Worm (Caenorhabditis elegans) whole organism, mixed stage, embryonic: Measurements from ENCODE around the gene F35F10.14.

Source experiments
- bed-3 ChIP-seq: fragments of 200-800 bp; sonication (Bioruptor generic); optimal IDR thresholded peaks from 3 replicates; lab custom pipeline; 2018; ENCODE audit warnings: mild to moderate bottlenecking, missing genetic modification characterization, moderate library complexity, missing compliant biosample characterization
- blmp-1 ChIP-seq: fragments of 150-350 bp; optimal IDR thresholded peaks from 2 replicates; lab custom pipeline; 2014; ENCODE audit warnings: missing biosample characterization, missing genetic modification characterization
- ceh-39 ChIP-seq: fragments of 150-350 bp; optimal IDR thresholded peaks from 2 replicates; lab custom pipeline; 2014; ENCODE audit warnings: missing biosample characterization, missing genetic modification characterization
- ceh-43 ChIP-seq: fragments of 200-800 bp; sonication (Bioruptor generic); optimal IDR thresholded peaks from 2 replicates; lab custom pipeline; 2018; ENCODE audit warnings: mild to moderate bottlenecking, missing genetic modification characterization, moderate library complexity, missing compliant biosample characterization
- ceh-83 ChIP-seq: fragments of 200-800 bp; sonication (Bioruptor generic); optimal IDR thresholded peaks from 2 replicates; lab custom pipeline; 2018; ENCODE audit warnings: mild to moderate bottlenecking, missing genetic modification characterization, missing compliant biosample characterization
- ces-1 ChIP-seq: fragments of 150-350 bp; optimal IDR thresholded peaks from 2 replicates; lab custom pipeline; 2014; ENCODE audit warnings: missing biosample characterization, missing genetic modification reagents, missing genetic modification characterization
- cnd-1 ChIP-seq: fragments of 200-800 bp; sonication (Bioruptor generic); optimal IDR thresholded peaks from 2 replicates; lab custom pipeline; 2018; ENCODE audit warnings: mild to moderate bottlenecking, missing genetic modification characterization, missing compliant biosample characterization
- drap-1 ChIP-seq: fragments of 200-800 bp; sonication (Bioruptor generic); optimal IDR thresholded peaks from 3 replicates; lab custom pipeline; 2018; ENCODE audit warnings: mild to moderate bottlenecking, missing genetic modification characterization, missing compliant biosample characterization
- elt-1 ChIP-seq: sonication (generic microtip); optimal IDR thresholded peaks from 2 replicates; lab custom pipeline; 2017; ENCODE audit warnings: missing genetic modification characterization, mild to moderate bottlenecking, missing compliant biosample characterization, antibody characterized with exemption, moderate library complexity, borderline replicate concordance; ENCODE audit not compliant: insufficient read depth
- elt-3 ChIP-seq: fragments of 150-350 bp; optimal IDR thresholded peaks from 2 replicates; lab custom pipeline; 2014; ENCODE audit warnings: missing biosample characterization, missing genetic modification characterization
- ham-2 ChIP-seq: fragments of 200-800 bp; sonication (Bioruptor generic); optimal IDR thresholded peaks from 2 replicates; lab custom pipeline; 2018; ENCODE audit warnings: mild to moderate bottlenecking, missing genetic modification characterization, missing compliant biosample characterization
- hlh-1 ChIP-seq: fragments of 150-350 bp; optimal IDR thresholded peaks from 2 replicates; lab custom pipeline; 2014; ENCODE audit warnings: missing biosample characterization, missing genetic modification reagents, missing genetic modification characterization
- lin-13 ChIP-seq: fragments of 150-350 bp; optimal IDR thresholded peaks from 2 replicates; lab custom pipeline; 2014; ENCODE audit warnings: missing biosample characterization, missing genetic modification characterization
- lsy-2 ChIP-seq: fragments of 150-350 bp; optimal IDR thresholded peaks from 2 replicates; lab custom pipeline; 2014; ENCODE audit warnings: missing biosample characterization, missing genetic modification characterization
- mls-2 ChIP-seq: sonication (generic microtip); optimal IDR thresholded peaks from 2 replicates; lab custom pipeline; 2016; ENCODE audit warnings: mild to moderate bottlenecking, missing genetic modification characterization, moderate library complexity, missing compliant biosample characterization
- nhr-12 ChIP-seq: fragments of 150-350 bp; optimal IDR thresholded peaks from 2 replicates; lab custom pipeline; 2014; ENCODE audit warnings: missing biosample characterization, missing genetic modification characterization
- nhr-2 ChIP-seq: fragments of 150-350 bp; optimal IDR thresholded peaks from 2 replicates; lab custom pipeline; 2014; ENCODE audit warnings: missing biosample characterization, missing genetic modification characterization
- nhr-237 ChIP-seq: fragments of 150-350 bp; optimal IDR thresholded peaks from 2 replicates; lab custom pipeline; 2014; ENCODE audit warnings: missing biosample characterization, missing genetic modification characterization
- nhr-28 ChIP-seq: fragments of 150-350 bp; optimal IDR thresholded peaks from 2 replicates; lab custom pipeline; 2014; ENCODE audit warnings: missing biosample characterization, missing genetic modification characterization
- nhr-76 ChIP-seq: sonication (generic microtip); optimal IDR thresholded peaks from 2 replicates; lab custom pipeline; 2017; ENCODE audit warnings: missing biosample characterization, missing genetic modification characterization
- pha-4 ChIP-seq: fragments of 150-350 bp; optimal IDR thresholded peaks from 2 replicates; lab custom pipeline; 2018; ENCODE audit warnings: missing biosample characterization, missing genetic modification reagents, missing genetic modification characterization
- sem-2 ChIP-seq: fragments of 200-800 bp; sonication (Bioruptor generic); optimal IDR thresholded peaks from 2 replicates; lab custom pipeline; 2018; ENCODE audit warnings: mild to moderate bottlenecking, missing genetic modification characterization, missing compliant biosample characterization
- snpc-4 ChIP-seq: fragments of 150-350 bp; optimal IDR thresholded peaks from 2 replicates; lab custom pipeline; 2014; ENCODE audit warnings: missing biosample characterization, missing genetic modification characterization
- sptf-1 ChIP-seq: sonication (generic microtip); optimal IDR thresholded peaks from 2 replicates; lab custom pipeline; 2017; ENCODE audit warnings: mild to moderate bottlenecking, missing genetic modification characterization, moderate library complexity, missing compliant biosample characterization
- unc-120 ChIP-seq: sonication (generic microtip); optimal IDR thresholded peaks from 2 replicates; lab custom pipeline; 2017; ENCODE audit warnings: missing genetic modification characterization, missing compliant biosample characterization; ENCODE audit not compliant: poor library complexity, severe bottlenecking
- unc-39 ChIP-seq: fragments of 150-350 bp; optimal IDR thresholded peaks from 2 replicates; lab custom pipeline; 2014; ENCODE audit warnings: missing biosample characterization, missing genetic modification characterization
- unc-62 ChIP-seq: fragments of 150-350 bp; optimal IDR thresholded peaks from 2 replicates; lab custom pipeline; 2014; ENCODE audit warnings: missing biosample characterization, missing genetic modification reagents, missing genetic modification characterization
- zip-8 ChIP-seq: fragments of 150-350 bp; optimal IDR thresholded peaks from 2 replicates; lab custom pipeline; 2014; ENCODE audit warnings: missing biosample characterization, missing genetic modification characterization
- ztf-11 ChIP-seq: fragments of 150-350 bp; optimal IDR thresholded peaks from 2 replicates; lab custom pipeline; 2014; ENCODE audit warnings: missing biosample characterization, missing genetic modification characterization

The F35F10.14 gene

DNA sequence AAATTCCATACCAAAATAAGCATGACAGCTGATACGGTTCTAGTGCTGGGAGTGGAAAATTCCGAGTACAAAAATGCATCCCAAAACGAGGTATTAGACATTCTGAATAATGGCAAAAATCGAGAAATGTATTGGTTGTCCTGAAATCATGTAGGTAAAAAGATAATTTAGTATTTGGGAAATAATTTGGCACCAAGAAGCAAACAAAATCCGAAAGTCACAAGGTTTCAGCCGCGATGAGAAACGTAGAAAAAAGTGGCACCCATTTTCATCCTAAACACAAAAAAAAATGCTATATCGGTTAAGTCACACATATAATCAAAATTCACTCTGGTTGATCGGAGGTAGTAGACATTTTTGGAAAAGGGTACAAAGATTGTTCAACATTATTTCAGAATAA lies 22.1 kb downstream of the F35F10.14 start, which contains the start of gene srx-122:
Gene srx-122 (minus strand): TSS at position 101 of the 400 bp plus-strand sequence.
- TF ChIP-seq ztf-11 (tag; lab: Kevin White, UChicago) = no peak
- no peak for TF ChIP-seq ceh-83 (GFP tag; lab: Kevin White, UChicago)
- no peak for TF ChIP-seq blmp-1 (tag; lab: Kevin White, UChicago)
- TF ChIP-seq drap-1 (GFP tag; lab: Kevin White, UChicago) = no peak
- TF ChIP-seq nhr-12 (tag; lab: Kevin White, UChicago) = no peak
- no peak for TF ChIP-seq elt-1 (tag; lab: Kevin White, UChicago)
- TF ChIP-seq unc-39 = no peak
- TF ChIP-seq sem-2 = no peak
- no peak for TF ChIP-seq nhr-2 (tag; lab: Kevin White, UChicago)
- no peak for TF ChIP-seq zip-8 (tag; lab: Kevin White, UChicago)
- TF ChIP-seq ham-2 (GFP tag; lab: Kevin White, UChicago) = no peak
- no peak for TF ChIP-seq cnd-1 (tag; lab: Kevin White, UChicago)
- TF ChIP-seq hlh-1 = no peak
- TF ChIP-seq ceh-39 (tag; lab: Kevin White, UChicago) = no peak
- no peak for TF ChIP-seq ces-1 (GFP tag; lab: Kevin White, UChicago)

ce11 chrV:3295368-3295767 lies 24.5 kb downstream of the F35F10.14 start:
- TF ChIP-seq lsy-2 (tag; lab: Kevin White, UChicago) (no peak), zip-8 (tag; lab: Kevin White, UChicago) (no peak), hlh-1 (no peak), lin-13 (tag; lab: Kevin White, UChicago) (no peak), mls-2 (tag; lab: Kevin White, UChicago) (no peak), bed-3 (GFP tag; lab: Kevin White, UChicago) (no peak), elt-3 (tag; lab: Kevin White, UChicago) (no peak)

DNA sequence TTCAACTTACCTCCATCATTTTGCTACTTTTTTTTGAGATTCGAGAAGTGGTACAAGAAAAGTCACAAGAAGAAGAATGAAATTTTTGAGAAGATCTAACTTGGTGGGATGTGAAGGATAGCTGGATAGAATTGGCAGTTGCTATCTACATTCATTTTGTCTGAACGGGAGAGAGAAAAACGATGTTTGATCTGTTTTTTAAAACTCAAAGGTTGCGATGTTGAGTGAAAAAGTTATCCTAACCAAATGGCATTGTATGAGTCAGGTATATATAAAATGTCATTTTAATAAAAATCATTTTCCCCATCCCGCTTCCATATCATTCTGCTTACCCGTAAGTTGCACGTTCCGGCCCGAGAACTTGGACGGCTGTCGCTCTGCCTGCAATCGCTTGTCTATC lies 30.6 kb downstream of the F35F10.14 start, which contains the start of gene F35F10.6:
Gene F35F10.6 (minus strand): TSS at position 101 of the 400 bp plus-strand sequence.
- TF ChIP-seq lsy-2 (tag; lab: Kevin White, UChicago) = no peak
- TF ChIP-seq nhr-76 (tag; lab: Kevin White, UChicago) = no peak
- TF ChIP-seq nhr-2 (tag; lab: Kevin White, UChicago) = no peak

- TF ChIP-seq sptf-1 (tag; lab: Kevin White, UChicago) (no peak), lin-13 (tag; lab: Kevin White, UChicago) (no peak), ztf-11 (tag; lab: Kevin White, UChicago) (no peak), ham-2 (GFP tag; lab: Kevin White, UChicago) (no peak), zip-8 (tag; lab: Kevin White, UChicago) (no peak), nhr-28 (no peak), mls-2 (tag; lab: Kevin White, UChicago) (no peak), ces-1 (GFP tag; lab: Kevin White, UChicago) (no peak), unc-39 (no peak), elt-3 (tag; lab: Kevin White, UChicago) (no peak)
These were observed 31.8 kb downstream of the F35F10.14 start for ce11 chrV:3288134-3288533.

DNA sequence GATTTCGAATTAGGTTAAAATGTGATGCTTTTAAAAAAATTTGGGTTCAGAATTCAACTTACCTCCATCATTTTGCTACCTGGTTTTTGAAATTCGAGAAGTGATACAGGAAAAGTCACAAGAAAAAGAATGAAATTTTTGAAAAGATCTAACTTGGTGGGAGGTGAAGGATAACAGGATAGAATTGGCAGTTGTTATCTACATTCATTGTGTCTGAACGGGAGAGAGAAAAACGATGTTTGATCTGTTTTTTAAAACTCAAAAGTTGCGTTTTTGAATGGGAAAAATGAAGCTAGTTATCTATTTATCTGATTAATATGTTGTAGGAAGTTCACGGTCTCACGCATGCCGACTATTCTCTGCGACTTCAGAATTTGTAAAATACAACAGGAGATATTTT lies 32.6 kb downstream of the F35F10.14 start, which contains the start of gene F35F10.7:
Gene F35F10.7 (minus strand): TSS at position 101 of the 400 bp plus-strand sequence.
- no peak for TF ChIP-seq ceh-83 (GFP tag; lab: Kevin White, UChicago)
- no peak for TF ChIP-seq unc-120
- TF ChIP-seq ztf-11 (tag; lab: Kevin White, UChicago) = no peak
- no peak for TF ChIP-seq drap-1 (GFP tag; lab: Kevin White, UChicago)
- no peak for TF ChIP-seq nhr-76 (tag; lab: Kevin White, UChicago)
- TF ChIP-seq nhr-237 (tag; lab: Kevin White, UChicago) = no peak
- no peak for TF ChIP-seq snpc-4 (tag; lab: Kevin White, UChicago)
- TF ChIP-seq elt-1 (tag; lab: Kevin White, UChicago) = no peak
- no peak for TF ChIP-seq unc-62

- TF ChIP-seq unc-120 (no peak), elt-3 (tag; lab: Kevin White, UChicago) (no peak), pha-4 (tag; lab: Kevin White, UChicago) (no peak), ceh-43 (no peak), mls-2 (tag; lab: Kevin White, UChicago) (no peak), sem-2 (no peak), lsy-2 (tag; lab: Kevin White, UChicago) (no peak), cnd-1 (tag; lab: Kevin White, UChicago) (no peak), nhr-237 (tag; lab: Kevin White, UChicago) (no peak)
These were observed 35.3 kb downstream of the F35F10.14 start, which contains the start of gene F35F10.5 for ce11 chrV:3284629-3285028. F35F10.5 (plus strand) TSS chrV:3284929.
